Fruit fly (Drosophila melanogaster) whole organism, embryonic: ENCODE measurements around the gene CG3036.

ENCODE experiments used
- Ada2b ChIP-seq: fragments of 200-800 bp; sonication (Bioruptor generic); IDR thresholded peaks from 2 replicates; pipeline ENCODE4 v1.3.6; 2022; ENCODE audit warnings: missing biosample characterization, missing genetic modification characterization
- Antp ChIP-seq: fragments of 200-800 bp; sonication (Bioruptor generic); optimal IDR thresholded peaks from 3 replicates; lab custom pipeline; 2016; ENCODE audit warnings: missing biosample characterization, missing genetic modification characterization
- Blimp-1 ChIP-seq: fragments of 200-800 bp; sonication (Bioruptor generic); optimal IDR thresholded peaks from 3 replicates; lab custom pipeline; 2018; ENCODE audit warnings: missing biosample characterization, missing genetic modification characterization, mild to moderate bottlenecking, moderate library complexity, missing genetic modification reagents
- CG12071 ChIP-seq: fragments of 200-800 bp; sonication (Bioruptor generic); optimal IDR thresholded peaks from 3 replicates; lab custom pipeline; 2018; ENCODE audit warnings: missing biosample characterization, mild to moderate bottlenecking, missing genetic modification characterization
- CG13424 ChIP-seq: fragments of 200-800 bp; sonication (Bioruptor generic); optimal IDR thresholded peaks from 2 replicates; lab custom pipeline; 2019; ENCODE audit warnings: missing biosample characterization, mild to moderate bottlenecking, missing genetic modification characterization, moderate library complexity
- CG17385 ChIP-seq: fragments of 200-800 bp; sonication (Bioruptor generic); optimal IDR thresholded peaks from 3 replicates; lab custom pipeline; 2018; ENCODE audit warnings: missing biosample characterization, mild to moderate bottlenecking, missing genetic modification characterization
- CG2116 ChIP-seq: fragments of 200-800 bp; sonication (Bioruptor generic); optimal IDR thresholded peaks from 3 replicates; lab custom pipeline; 2018; ENCODE audit warnings: missing biosample characterization, mild to moderate bottlenecking, missing genetic modification characterization
- CG2120 ChIP-seq: fragments of 200-800 bp; sonication (Bioruptor generic); optimal IDR thresholded peaks from 3 replicates; lab custom pipeline; 2016; ENCODE audit warnings: missing biosample characterization, missing genetic modification characterization
- CG30020 ChIP-seq: fragments of 200-800 bp; optimal IDR thresholded peaks from 2 replicates; lab custom pipeline; 2019; ENCODE audit warnings: missing biosample characterization, mild to moderate bottlenecking, missing genetic modification characterization, moderate library complexity
- CG31388 ChIP-seq: fragments of 200-800 bp; sonication (Bioruptor generic); optimal IDR thresholded peaks from 2 replicates; lab custom pipeline; 2016; ENCODE audit warnings: missing biosample characterization, missing genetic modification characterization
- CG3163 ChIP-seq: fragments of 200-800 bp; sonication (Bioruptor generic); optimal IDR thresholded peaks from 3 replicates; lab custom pipeline; 2016; ENCODE audit warnings: missing biosample characterization, missing genetic modification characterization
- CG3407 ChIP-seq: fragments of 200-800 bp; sonication (Bioruptor generic); optimal IDR thresholded peaks from 2 replicates; lab custom pipeline; 2018; ENCODE audit warnings: missing biosample characterization, mild to moderate bottlenecking, missing genetic modification characterization
- CG34224 ChIP-seq: fragments of 200-800 bp; sonication (Bioruptor generic); IDR thresholded peaks from 3 replicates; pipeline ENCODE4 v1.3.6; 2022; ENCODE audit warnings: missing biosample characterization, missing genetic modification characterization; ENCODE audit not compliant: partially characterized antibody
- CG3838 ChIP-seq: fragments of 200-800 bp; sonication (Bioruptor generic); optimal IDR thresholded peaks from 3 replicates; lab custom pipeline; 2016; ENCODE audit warnings: missing biosample characterization, missing genetic modification characterization
- CG4424 ChIP-seq: fragments of 200-800 bp; sonication (Bioruptor generic); optimal IDR thresholded peaks from 3 replicates; lab custom pipeline; 2016; ENCODE audit warnings: missing biosample characterization, missing genetic modification characterization
- CG7357 ChIP-seq: fragments of 200-800 bp; sonication (Bioruptor generic); IDR thresholded peaks from 3 replicates; pipeline ENCODE4 v1.3.6; 2022; ENCODE audit warnings: missing biosample characterization, missing genetic modification characterization
- CG7928 ChIP-seq: fragments of 200-800 bp; sonication (Bioruptor generic); optimal IDR thresholded peaks from 2 replicates; lab custom pipeline; 2017; ENCODE audit warnings: missing biosample characterization, mild to moderate bottlenecking, missing genetic modification characterization
- CG8290 ChIP-seq, 3 experiments: fragments of 200-800 bp; sonication (Bioruptor generic); optimal IDR thresholded peaks; 2 replicates each; lab custom pipeline; 2016 to 2019; ENCODE audit warnings: missing biosample characterization in 3 of 3, missing genetic modification characterization in 3 of 3, mild to moderate bottlenecking in 2 of 3, moderate library complexity in 1 of 3
- CG9215 ChIP-seq: fragments of 200-800 bp; sonication (Bioruptor generic); IDR thresholded peaks from 2 replicates; pipeline ENCODE4 v1.3.6; 2022; ENCODE audit warnings: missing biosample characterization, missing genetic modification characterization
- Chrac-16 ChIP-seq: fragments of 200-800 bp; sonication (Bioruptor generic); optimal IDR thresholded peaks from 3 replicates; lab custom pipeline; 2016; ENCODE audit warnings: missing biosample characterization, missing genetic modification characterization
- Dip3 ChIP-seq: fragments of 200-800 bp; sonication (Bioruptor generic); optimal IDR thresholded peaks from 3 replicates; lab custom pipeline; 2016; ENCODE audit warnings: missing biosample characterization, missing genetic modification characterization
- Elba2 ChIP-seq: fragments of 200-800 bp; sonication (Bioruptor generic); optimal IDR thresholded peaks from 3 replicates; lab custom pipeline; 2016; ENCODE audit warnings: missing biosample characterization, missing genetic modification characterization
- H15 ChIP-seq: fragments of 200-800 bp; sonication (Bioruptor generic); IDR thresholded peaks from 3 replicates; pipeline ENCODE4 v1.3.6; 2022; ENCODE audit warnings: missing biosample characterization, missing genetic modification characterization
- HLH4C ChIP-seq: fragments of 200-800 bp; sonication (Bioruptor generic); IDR thresholded peaks from 3 replicates; pipeline ENCODE4 v1.3.6; 2022; ENCODE audit warnings: missing biosample characterization, missing genetic modification characterization; ENCODE audit not compliant: partially characterized antibody
- HLHmδ ChIP-seq: fragments of 200-800 bp; sonication (Bioruptor generic); optimal IDR thresholded peaks from 2 replicates; lab custom pipeline; 2018; ENCODE audit warnings: missing biosample characterization, mild to moderate bottlenecking, missing genetic modification characterization, moderate library complexity
- Hey ChIP-seq: fragments of 200-800 bp; sonication (Bioruptor generic); optimal IDR thresholded peaks from 3 replicates; lab custom pipeline; 2018; ENCODE audit warnings: missing biosample characterization, mild to moderate bottlenecking, missing genetic modification characterization
- Hmr ChIP-seq: fragments of 200-800 bp; sonication (Bioruptor generic); optimal IDR thresholded peaks from 3 replicates; lab custom pipeline; 2017; ENCODE audit warnings: mild to moderate bottlenecking, missing biosample characterization, missing genetic modification reagents, missing genetic modification characterization
- Hr51 ChIP-seq, 2 experiments: fragments of 200-800 bp; sonication (Bioruptor generic); optimal IDR thresholded peaks; 2 replicates in 1 of 2; 3 replicates in 1 of 2; lab custom pipeline; 2016 to 2018; ENCODE audit warnings: missing biosample characterization in 2 of 2, missing genetic modification characterization in 2 of 2, mild to moderate bottlenecking in 1 of 2, moderate library complexity in 1 of 2
- MTF-1 ChIP-seq: fragments of 200-800 bp; sonication (Bioruptor generic); optimal IDR thresholded peaks from 2 replicates; lab custom pipeline; 2018; ENCODE audit warnings: missing biosample characterization, mild to moderate bottlenecking, missing genetic modification characterization, borderline replicate concordance
- Mrtf ChIP-seq: fragments of 200-800 bp; sonication (Bioruptor generic); IDR thresholded peaks from 3 replicates; pipeline ENCODE4 v1.3.6; 2022; ENCODE audit warnings: missing biosample characterization, missing genetic modification characterization
- Rx ChIP-seq: fragments of 200-800 bp; sonication (Bioruptor generic); IDR thresholded peaks from 2 replicates; pipeline ENCODE4 v1.3.6; 2022; ENCODE audit warnings: missing biosample characterization, missing genetic modification characterization
- Sox100B ChIP-seq: fragments of 200-800 bp; sonication (Bioruptor generic); optimal IDR thresholded peaks from 3 replicates; lab custom pipeline; 2018; ENCODE audit warnings: missing biosample characterization, mild to moderate bottlenecking, missing genetic modification characterization
- ara ChIP-seq: fragments of 200-800 bp; sonication (Bioruptor generic); IDR thresholded peaks from 2 replicates; pipeline ENCODE4 v1.3.6; 2022; ENCODE audit warnings: missing biosample characterization, missing genetic modification characterization
- ase ChIP-seq: fragments of 200-800 bp; sonication (Bioruptor generic); IDR thresholded peaks from 3 replicates; pipeline ENCODE4 v1.3.6; 2022; ENCODE audit warnings: missing biosample characterization, missing genetic modification characterization
- ash1 ChIP-seq: fragments of 200-800 bp; sonication (Bioruptor generic); optimal IDR thresholded peaks from 2 replicates; lab custom pipeline; 2018; ENCODE audit warnings: missing biosample characterization, mild to moderate bottlenecking, missing genetic modification characterization
- cas ChIP-seq: fragments of 200-800 bp; sonication (Bioruptor generic); IDR thresholded peaks from 2 replicates; pipeline ENCODE4 v1.3.6; 2022; ENCODE audit warnings: missing biosample characterization, missing genetic modification characterization
- caup ChIP-seq: fragments of 200-800 bp; sonication (Bioruptor generic); optimal IDR thresholded peaks from 3 replicates; lab custom pipeline; 2017; ENCODE audit warnings: missing biosample characterization, mild to moderate bottlenecking, missing genetic modification characterization, moderate library complexity; ENCODE audit not compliant: severe bottlenecking
- ci ChIP-seq: fragments of 200-800 bp; sonication (Bioruptor generic); IDR thresholded peaks from 3 replicates; pipeline ENCODE4 v1.3.6; 2022; ENCODE audit warnings: missing biosample characterization, missing genetic modification characterization
- corto ChIP-seq: fragments of 200-800 bp; sonication (Bioruptor generic); optimal IDR thresholded peaks from 2 replicates; lab custom pipeline; 2016; ENCODE audit warnings: missing biosample characterization, mild to moderate bottlenecking, missing genetic modification characterization, moderate library complexity
- ems ChIP-seq: fragments of 200-800 bp; sonication (Bioruptor generic); optimal IDR thresholded peaks from 3 replicates; lab custom pipeline; 2016; ENCODE audit warnings: missing biosample characterization, missing genetic modification characterization
- ewg ChIP-seq: fragments of 200-800 bp; sonication (Bioruptor generic); optimal IDR thresholded peaks from 3 replicates; lab custom pipeline; 2017; ENCODE audit warnings: mild to moderate bottlenecking, missing biosample characterization, missing genetic modification reagents, missing genetic modification characterization
- lbe ChIP-seq: fragments of 200-800 bp; sonication (Bioruptor generic); optimal IDR thresholded peaks from 2 replicates; lab custom pipeline; 2016; ENCODE audit warnings: missing biosample characterization, mild to moderate bottlenecking, missing genetic modification characterization
- maf-S ChIP-seq: fragments of 200-800 bp; sonication (Bioruptor generic); optimal IDR thresholded peaks from 2 replicates; lab custom pipeline; 2016; ENCODE audit warnings: missing biosample characterization, missing genetic modification characterization
- oc ChIP-seq: fragments of 200-800 bp; sonication (Bioruptor generic); optimal IDR thresholded peaks from 2 replicates; lab custom pipeline; 2018; ENCODE audit warnings: missing biosample characterization, mild to moderate bottlenecking, missing genetic modification characterization, moderate library complexity
- pb ChIP-seq: fragments of 200-800 bp; sonication (Bioruptor generic); optimal IDR thresholded peaks from 3 replicates; lab custom pipeline; 2016; ENCODE audit warnings: missing biosample characterization, missing genetic modification characterization
- sr ChIP-seq: fragments of 200-800 bp; sonication (Bioruptor generic); IDR thresholded peaks from 3 replicates; pipeline ENCODE4 v1.3.6; 2022; ENCODE audit warnings: missing biosample characterization, missing genetic modification characterization
- tap ChIP-seq: fragments of 200-800 bp; optimal IDR thresholded peaks from 3 replicates; lab custom pipeline; 2019; ENCODE audit warnings: missing biosample characterization, mild to moderate bottlenecking, missing genetic modification characterization, moderate library complexity
- tgo ChIP-seq: fragments of 200-800 bp; sonication (Bioruptor generic); IDR thresholded peaks from 3 replicates; pipeline ENCODE4 v1.3.6; 2022; ENCODE audit warnings: missing biosample characterization, missing genetic modification characterization
- twi ChIP-seq: fragments of 200-800 bp; optimal IDR thresholded peaks from 2 replicates; lab custom pipeline; 2019; ENCODE audit warnings: missing biosample characterization, mild to moderate bottlenecking, missing genetic modification characterization, moderate library complexity
- zen2 ChIP-seq: fragments of 200-800 bp; sonication (Bioruptor generic); IDR thresholded peaks from 3 replicates; pipeline ENCODE4 v1.3.6; 2022; ENCODE audit warnings: missing biosample characterization, missing genetic modification characterization; ENCODE audit not compliant: partially characterized antibody

Gene CG3036

dm6 chr2L:4861503-4861902 is 30.4 kb upstream of the CG3036 start (continued):
- TF ChIP-seq ci (GFP tag; lab: Robert Waterston, UW), result 0 out of 3 replicates have a peak, but pooled peaks have one; percentile 46
- TF ChIP-seq CG4424, result peak; percentile 22
- TF ChIP-seq ash1 (GFP tag; lab: Kevin White, UChicago), result no peak
- no peak for TF ChIP-seq pb (GFP tag; lab: Kevin White, UChicago)
- no peak for TF ChIP-seq Antp (GFP tag; lab: Kevin White, UChicago)
- no peak for TF ChIP-seq CG3163 (GFP tag; lab: Kevin White, UChicago)
- TF ChIP-seq Ada2b (GFP tag; lab: Robert Waterston, UW), result peak; percentile 39; the same call in 1 of the 2 replicates
- no peak for TF ChIP-seq CG2116
- no peak for TF ChIP-seq sr (GFP tag; lab: Robert Waterston, UW)
- TF ChIP-seq ewg (GFP tag; lab: Kevin White, UChicago), result no peak
- TF ChIP-seq twi (tag; lab: Kevin White, UChicago), result no peak
- no peak for TF ChIP-seq CG30020 (tag; lab: Kevin White, UChicago)
- TF ChIP-seq HLHmδ (GFP tag; lab: Kevin White, UChicago), result no peak
- TF ChIP-seq CG7928 (GFP tag; lab: Kevin White, UChicago), result no peak
- no peak for TF ChIP-seq CG9215 (GFP tag; lab: Robert Waterston, UW)
- TF ChIP-seq Hey, result no peak
- TF ChIP-seq CG7357 (GFP tag; lab: Robert Waterston, UW), result 0 out of 3 replicates have a peak, but pooled peaks have one; percentile 50
- TF ChIP-seq CG3407 (GFP tag; lab: Kevin White, UChicago), result no peak
- peak in 1 of 2 experiments; percentile 10 for TF ChIP-seq Hr51 (GFP tag; optimal IDR thresholded peaks at IDR 0.05; lab: Kevin White, UChicago)
- TF ChIP-seq zen2 (GFP tag; lab: Robert Waterston, UW), result no peak
- no peak for TF ChIP-seq maf-S (GFP tag; lab: Kevin White, UChicago)
- TF ChIP-seq ase (GFP tag; lab: Robert Waterston, UW), result 0 out of 3 replicates have a peak, but pooled peaks have one; percentile 39
- no peak for TF ChIP-seq Chrac-16 (GFP tag; lab: Kevin White, UChicago)
- no peak for TF ChIP-seq CG8290 (GFP tag; optimal IDR thresholded peaks at IDR 0.05; lab: Kevin White, UChicago)
- no peak for TF ChIP-seq CG8290 (tag; optimal IDR thresholded peaks at IDR 0.05; lab: Kevin White, UChicago)
- TF ChIP-seq caup (GFP tag; lab: Kevin White, UChicago), result no peak
- no peak for TF ChIP-seq Elba2
- TF ChIP-seq Hmr (GFP tag; lab: Kevin White, UChicago), result peak; percentile 23
- TF ChIP-seq CG13424 (tag; lab: Kevin White, UChicago), result peak; percentile 19
- TF ChIP-seq lbe, result no peak
- peak; percentile 45 for TF ChIP-seq CG12071 (GFP tag; lab: Kevin White, UChicago)
- peak; percentile 23 for TF ChIP-seq Dip3
- TF ChIP-seq oc (tag; lab: Kevin White, UChicago), result no peak
- TF ChIP-seq CG34224 (GFP tag; lab: Robert Waterston, UW), result no peak
- TF ChIP-seq Mrtf, result 0 out of 3 replicates have a peak, but pooled peaks have one; percentile 56
- peak; percentile 30 for TF ChIP-seq tap (tag; lab: Kevin White, UChicago)
- no peak for TF ChIP-seq ems (GFP tag; lab: Kevin White, UChicago)
- TF ChIP-seq CG3838 (GFP tag; lab: Kevin White, UChicago), result no peak
- TF ChIP-seq CG2120 (GFP tag; lab: Kevin White, UChicago), result peak; percentile 37
- peak; percentile 23; the same call in 1 of the 3 replicates for TF ChIP-seq tgo (GFP tag; lab: Robert Waterston, UW)
- peak; percentile 67; the same call in 2 of the 3 replicates for TF ChIP-seq H15
- peak; percentile 57; the same call in 1 of the 2 replicates for TF ChIP-seq Rx (GFP tag; lab: Robert Waterston, UW)
- TF ChIP-seq MTF-1 (GFP tag; lab: Kevin White, UChicago), result no peak
- no peak for TF ChIP-seq Blimp-1 (GFP tag; lab: Kevin White, UChicago)
- TF ChIP-seq corto (GFP tag; lab: Kevin White, UChicago), result no peak
- TF ChIP-seq HLH4C, result no peak
- no peak for TF ChIP-seq CG31388 (GFP tag; lab: Kevin White, UChicago)
- TF ChIP-seq cas (GFP tag; lab: Robert Waterston, UW), result no peak
- TF ChIP-seq CG17385 (GFP tag; lab: Kevin White, UChicago), result no peak
- TF ChIP-seq ara (GFP tag; lab: Robert Waterston, UW), result no peak
- no peak for TF ChIP-seq Sox100B (GFP tag; lab: Kevin White, UChicago)
